Worm (Caenorhabditis elegans) whole organism, late embryonic: ENCODE measurements around the gene T06E8.8.

Experiments used
- ceh-19 ChIP-seq: fragments of 200-800 bp; sonication (Bioruptor generic); optimal IDR thresholded peaks from 2 replicates; lab custom pipeline; 2018; ENCODE audit warnings: mild to moderate bottlenecking, missing genetic modification characterization, missing compliant biosample characterization
- ceh-24 ChIP-seq: sonication (generic microtip); optimal IDR thresholded peaks from 2 replicates; lab custom pipeline; 2016; ENCODE audit warnings: mild to moderate bottlenecking, missing genetic modification characterization, missing compliant biosample characterization
- ets-4 ChIP-seq: sonication (generic microtip); optimal IDR thresholded peaks from 2 replicates; lab custom pipeline; 2016; ENCODE audit warnings: missing genetic modification characterization, missing compliant biosample characterization
- fkh-10 ChIP-seq: fragments of 150-350 bp; optimal IDR thresholded peaks from 2 replicates; lab custom pipeline; 2014; ENCODE audit warnings: missing biosample characterization, missing genetic modification reagents, missing genetic modification characterization
- gmeb-2 ChIP-seq: sonication (generic microtip); optimal IDR thresholded peaks from 2 replicates; lab custom pipeline; 2016; ENCODE audit warnings: missing genetic modification characterization, inconsistent platforms, missing compliant biosample characterization
- nhr-11 ChIP-seq: fragments of 150-350 bp; optimal IDR thresholded peaks from 2 replicates; lab custom pipeline; 2014; ENCODE audit warnings: missing biosample characterization, missing genetic modification characterization
- pros-1 ChIP-seq: fragments of 150-350 bp; optimal IDR thresholded peaks from 2 replicates; lab custom pipeline; 2014; ENCODE audit warnings: missing biosample characterization, missing genetic modification reagents, missing genetic modification characterization
- unc-55 ChIP-seq: sonication (generic microtip); optimal IDR thresholded peaks from 2 replicates; lab custom pipeline; 2017; ENCODE audit warnings: missing biosample characterization, missing genetic modification reagents, missing genetic modification characterization

DNA sequence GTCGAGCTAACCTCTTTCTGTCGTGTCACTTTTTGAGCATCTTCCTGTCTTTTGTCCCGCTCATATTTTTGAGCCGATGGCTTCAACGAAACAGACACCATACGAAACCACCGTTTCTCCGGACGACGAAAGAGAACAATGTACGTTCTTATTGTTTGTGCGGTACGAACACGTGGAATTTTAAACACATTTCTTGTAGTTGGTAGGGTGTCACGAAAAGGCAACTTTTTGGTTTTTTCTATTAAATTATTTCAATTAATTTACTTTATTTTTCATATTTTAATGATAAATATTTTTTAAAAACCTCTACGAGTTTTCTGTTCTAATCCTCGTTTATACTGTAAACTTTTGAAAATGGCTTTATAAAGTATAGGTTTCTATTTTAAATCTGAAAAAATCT lies 47.6 kb downstream of the T06E8.8 start, which contains the start of gene R04B5.11:
- TF ChIP-seq fkh-10, result no peak
- no peak for TF ChIP-seq ceh-24 (tag; lab: Kevin White, UChicago)
- no peak for TF ChIP-seq nhr-11 (tag; lab: Kevin White, UChicago)
- TF ChIP-seq ceh-19, result no peak
- no peak for TF ChIP-seq gmeb-2 (tag; lab: Kevin White, UChicago)
- no peak for TF ChIP-seq ets-4 (tag; lab: Kevin White, UChicago)
- no peak for TF ChIP-seq pros-1
- TF ChIP-seq unc-55 (GFP tag; lab: Kevin White, UChicago), result no peak
